Comparison of ENCODE assay signal across 3 fruit fly cellular contexts in the genomic region with DNA sequence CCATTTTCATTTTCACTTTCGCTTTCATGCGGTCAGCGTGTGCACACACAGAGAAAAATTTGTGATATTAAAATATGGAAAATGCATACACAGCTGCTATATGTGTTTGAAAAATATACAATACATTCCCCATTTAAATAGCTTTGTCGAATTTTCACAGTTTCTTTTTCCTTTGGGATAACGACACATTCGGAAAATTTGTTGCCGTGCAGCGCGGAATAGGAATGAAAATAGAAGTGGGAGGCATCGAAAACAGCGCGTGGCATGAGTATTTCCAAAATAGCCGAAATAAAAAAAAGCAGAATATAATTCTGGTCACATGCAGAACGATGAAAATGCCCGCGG.
TF ChIP-seq lines count a peak whose summit lies in the region.

No protein-coding gene starts in this region.

TF ChIP-seq in whole organism, embryonic, 481 proteins besides CTCF, POLR2A, EP300 and RAD21 (continued from another document and continues in another):
- TF ChIP-seq Vsx1 (GFP tag; optimal IDR thresholded peaks at IDR 0.05; lab: Kevin White, UChicago) (peak; percentile 54), CG13894 (tag; optimal IDR thresholded peaks at IDR 0.05; lab: Kevin White, UChicago) (peak; percentile 80), dan (GFP tag; IDR thresholded peaks at IDR 0.05; lab: Robert Waterston, UW) (no peak), seq (GFP tag; IDR thresholded peaks at IDR 0.05; lab: Robert Waterston, UW) (peak; percentile 89), CkIIα-i1 (GFP tag; IDR thresholded peaks at IDR 0.05; lab: Robert Waterston, UW) (0 out of 2 replicates have a peak, but pooled peaks have one; percentile 40), Scr (GFP tag; IDR thresholded peaks at IDR 0.05; lab: Robert Waterston, UW; ENCODE audit: partially characterized antibody) (no peak), CG18262 (tag; optimal IDR thresholded peaks at IDR 0.05; lab: Kevin White, UChicago) (peak; percentile 81), CG11696 (GFP tag; IDR thresholded peaks at IDR 0.05; lab: Robert Waterston, UW) (peak; percentile 51), eyg (GFP tag; optimal IDR thresholded peaks at IDR 0.05; lab: Kevin White, UChicago) (peak; percentile 84), CG31388 (GFP tag; optimal IDR thresholded peaks at IDR 0.05; lab: Kevin White, UChicago) (peak; percentile 62), mirr (GFP tag; optimal IDR thresholded peaks at IDR 0.05; lab: Kevin White, UChicago) (peak; percentile 44), pan (optimal IDR thresholded peaks at IDR 0.05; lab: Kevin White, UChicago) (no peak), pan (GFP tag; optimal IDR thresholded peaks at IDR 0.05 in 1 of 2, IDR thresholded peaks at IDR 0.05 in 1 of 2) (peak in 1 of 2 experiments; percentile 86), CG11695 (GFP tag; IDR thresholded peaks at IDR 0.05; lab: Robert Waterston, UW) (peak; percentile 78), cad (GFP tag; optimal IDR thresholded peaks at IDR 0.05; lab: Kevin White, UChicago) (no peak), Sin3A (optimal IDR thresholded peaks at IDR 0.05; lab: Kevin White, UChicago) (no peak), twi (tag; optimal IDR thresholded peaks at IDR 0.05; lab: Kevin White, UChicago) (peak; percentile 61), CG43689 (GFP tag; IDR thresholded peaks at IDR 0.05; lab: Robert Waterston, UW) (peak; percentile 73), CG30403 (GFP tag; optimal IDR thresholded peaks at IDR 0.05; lab: Kevin White, UChicago) (peak; percentile 90), tio (GFP tag; optimal IDR thresholded peaks at IDR 0.05; lab: Kevin White, UChicago) (peak; percentile 80), CG32767 (GFP tag; IDR thresholded peaks at IDR 0.05; lab: Robert Waterston, UW) (peak; percentile 81), wdn (GFP tag; IDR thresholded peaks at IDR 0.05; lab: Robert Waterston, UW) (peak; percentile 86), CG7556 (GFP tag; optimal IDR thresholded peaks at IDR 0.05; lab: Kevin White, UChicago) (peak; percentile 83), H15 (GFP tag; IDR thresholded peaks at IDR 0.05; lab: Robert Waterston, UW) (peak; percentile 88), repo (GFP tag; optimal IDR thresholded peaks at IDR 0.05; lab: Kevin White, UChicago) (peak; percentile 83), Sry-δ (GFP tag; optimal IDR thresholded peaks at IDR 0.05; lab: Kevin White, UChicago) (peak; percentile 49), chif (GFP tag; optimal IDR thresholded peaks at IDR 0.05; lab: Kevin White, UChicago) (peak; percentile 80 to 86), CG8281 (tag; optimal IDR thresholded peaks at IDR 0.05; lab: Kevin White, UChicago) (peak; percentile 41), gro (GFP tag; optimal IDR thresholded peaks at IDR 0.05; lab: Kevin White, UChicago) (peak; percentile 94), CG12769 (tag; optimal IDR thresholded peaks at IDR 0.05; lab: Kevin White, UChicago) (peak; percentile 96), ac (GFP tag; optimal IDR thresholded peaks at IDR 0.05; lab: Kevin White, UChicago) (no peak), sim (GFP tag; IDR thresholded peaks at IDR 0.05; lab: Robert Waterston, UW) (peak; percentile 68), Deaf1 (tag; optimal IDR thresholded peaks at IDR 0.05; lab: Kevin White, UChicago) (peak; percentile 49), jigr1 (GFP tag; IDR thresholded peaks at IDR 0.05; lab: Robert Waterston, UW) (peak; percentile 55; the same call in 2 of the 3 replicates), Dp (GFP tag; optimal IDR thresholded peaks at IDR 0.05; lab: Kevin White, UChicago) (no peak), ap (GFP tag; IDR thresholded peaks at IDR 0.05; lab: Robert Waterston, UW) (peak; percentile 78), Dref (GFP tag; IDR thresholded peaks at IDR 0.05; lab: Robert Waterston, UW) (peak; percentile 33; the same call in 1 of the 2 replicates), esg (GFP tag; conservative IDR thresholded peaks at IDR 0.05; lab: Robert Waterston, UW) (peak; percentile 79), Ets65A (GFP tag; lab: Kevin White, UChicago) (peak; percentile 97), unpg (GFP tag; optimal IDR thresholded peaks at IDR 0.05; lab: Kevin White, UChicago) (peak; percentile 86), trem (tag; optimal IDR thresholded peaks at IDR 0.05; lab: Kevin White, UChicago) (peak; percentile 66), chn (GFP tag; optimal IDR thresholded peaks at IDR 0.05; lab: Kevin White, UChicago) (peak; percentile 84)

TF ChIP-seq in whole organism, prepupa, 60 proteins besides CTCF, POLR2A, EP300 and RAD21 (continued from another document):
- TF ChIP-seq Smox (GFP tag; optimal IDR thresholded peaks at IDR 0.05; lab: Kevin White, UChicago) (peak; percentile 20), Hr38 (GFP tag; optimal IDR thresholded peaks at IDR 0.05; lab: Kevin White, UChicago) (no peak), Hr39 (GFP tag; optimal IDR thresholded peaks at IDR 0.05; lab: Kevin White, UChicago) (peak; percentile 61), Gug (GFP tag; IDR thresholded peaks at IDR 0.05; lab: Robert Waterston, UW) (0 out of 2 replicates have a peak, but pooled peaks have one; percentile 40), eg (GFP tag; IDR thresholded peaks at IDR 0.05; lab: Robert Waterston, UW) (peak; percentile 85), Lpt (GFP tag; optimal IDR thresholded peaks at IDR 0.05; lab: Kevin White, UChicago) (peak; percentile 59), vri (GFP tag; optimal IDR thresholded peaks at IDR 0.05; lab: Kevin White, UChicago) (peak; percentile 9), Hr4 (GFP tag; optimal IDR thresholded peaks at IDR 0.05; lab: Kevin White, UChicago) (peak; percentile 88), net (GFP tag; optimal IDR thresholded peaks at IDR 0.05; lab: Kevin White, UChicago) (peak; percentile 53), Blimp-1 (GFP tag; optimal IDR thresholded peaks at IDR 0.05; lab: Kevin White, UChicago) (peak; percentile 19), OdsH (GFP tag; optimal IDR thresholded peaks at IDR 0.05; lab: Kevin White, UChicago) (peak; percentile 71), CG6276 (GFP tag; optimal IDR thresholded peaks at IDR 0.05; lab: Kevin White, UChicago) (peak; percentile 54), CG6854 (GFP tag; optimal IDR thresholded peaks at IDR 0.05; lab: Kevin White, UChicago) (no peak), CG32006 (GFP tag; optimal IDR thresholded peaks at IDR 0.05; lab: Kevin White, UChicago) (peak; percentile 85), topi (GFP tag; optimal IDR thresholded peaks at IDR 0.05; lab: Kevin White, UChicago) (peak; percentile 49), fd85E (GFP tag; optimal IDR thresholded peaks at IDR 0.05; lab: Kevin White, UChicago) (no peak), fd59A (GFP tag; optimal IDR thresholded peaks at IDR 0.05; lab: Kevin White, UChicago) (no peak), CG11762 (GFP tag; optimal IDR thresholded peaks at IDR 0.05; lab: Kevin White, UChicago; ENCODE audit: insufficient read depth) (no peak), dac (GFP tag; optimal IDR thresholded peaks at IDR 0.05; lab: Kevin White, UChicago) (peak; percentile 74), CG9139 (GFP tag; optimal IDR thresholded peaks at IDR 0.05; lab: Kevin White, UChicago) (no peak), CG11902 (GFP tag; optimal IDR thresholded peaks at IDR 0.05; lab: Kevin White, UChicago) (peak; percentile 30), CG3919 (GFP tag; optimal IDR thresholded peaks at IDR 0.05; lab: Kevin White, UChicago) (peak; percentile 57), CG31627 (GFP tag; optimal IDR thresholded peaks at IDR 0.05; lab: Kevin White, UChicago) (peak; percentile 51), salr (GFP tag; optimal IDR thresholded peaks at IDR 0.05; lab: Kevin White, UChicago) (peak in 1 of 2 experiments; percentile 62), Sox15 (GFP tag; optimal IDR thresholded peaks at IDR 0.05; lab: Kevin White, UChicago) (no peak), CG7368 (GFP tag; optimal IDR thresholded peaks at IDR 0.05; lab: Kevin White, UChicago) (peak; percentile 4), CG6163 (GFP tag; IDR thresholded peaks at IDR 0.05; lab: Robert Waterston, UW) (peak; percentile 82), dsx (GFP tag; optimal IDR thresholded peaks at IDR 0.05; lab: Kevin White, UChicago; ENCODE audit: poor library complexity, severe bottlenecking) (no peak), pdm3 (GFP tag; optimal IDR thresholded peaks at IDR 0.05; lab: Kevin White, UChicago) (peak; percentile 59), CG1621 (tag; optimal IDR thresholded peaks at IDR 0.05; lab: Kevin White, UChicago) (no peak)

TF ChIP-seq in whole organism, wandering third instar larva, 38 proteins besides CTCF, POLR2A, EP300 and RAD21 (continued from another document):
- TF ChIP-seq CrebA (GFP tag; optimal IDR thresholded peaks at IDR 0.05; lab: Kevin White, UChicago; ENCODE audit: borderline replicate concordance): no peak
- TF ChIP-seq br (GFP tag; optimal IDR thresholded peaks at IDR 0.05; lab: Kevin White, UChicago): peak; percentile 42
- no peak for TF ChIP-seq jim (GFP tag; optimal IDR thresholded peaks at IDR 0.05; lab: Kevin White, UChicago)
- TF ChIP-seq Dfd (GFP tag; optimal IDR thresholded peaks at IDR 0.05; lab: Kevin White, UChicago): no peak
- TF ChIP-seq lola (GFP tag; optimal IDR thresholded peaks at IDR 0.05; lab: Kevin White, UChicago): no peak
- TF ChIP-seq fru (GFP tag; optimal IDR thresholded peaks at IDR 0.05; lab: Kevin White, UChicago): peak; percentile 45
- peak; percentile 41 for TF ChIP-seq HLH106 (tag; optimal IDR thresholded peaks at IDR 0.05; lab: Kevin White, UChicago)
- no peak for TF ChIP-seq usp (GFP tag; optimal IDR thresholded peaks at IDR 0.05; lab: Kevin White, UChicago)
- TF ChIP-seq Hnf4 (GFP tag; optimal IDR thresholded peaks at IDR 0.05; lab: Kevin White, UChicago): no peak
TF ChIP-seq in whole organism, wandering third instar larva: peak in this region for 14.
